Worm (Caenorhabditis elegans) whole organism, midembryonic: ENCODE results near the gene lem-2.

Experiments
- T22C8.4 ChIP-seq: fragments of 200-800 bp; sonication (Bioruptor generic); IDR thresholded peaks from 2 replicates; pipeline ENCODE4 v1.3.6; 2022; ENCODE audit warnings: missing genetic modification characterization, missing compliant biosample characterization
- cog-1 ChIP-seq: sonication (generic microtip); optimal IDR thresholded peaks from 2 replicates; lab custom pipeline; 2016; ENCODE audit warnings: missing genetic modification characterization, missing compliant biosample characterization
- flt-1 ChIP-seq: fragments of 200-800 bp; sonication (Bioruptor generic); IDR thresholded peaks from 2 replicates; pipeline ENCODE4 v1.3.6; 2022; ENCODE audit warnings: missing genetic modification characterization, missing compliant biosample characterization
- klf-2 ChIP-seq: fragments of 200-800 bp; sonication (Bioruptor generic); conservative IDR thresholded peaks from 2 replicates; pipeline ENCODE4 v1.3.6; 2022; ENCODE audit warnings: missing genetic modification reagents, missing genetic modification characterization, missing compliant biosample characterization
- med-1 ChIP-seq: sonication (generic microtip); optimal IDR thresholded peaks from 2 replicates; lab custom pipeline; 2017; ENCODE audit warnings: missing genetic modification characterization, mild to moderate bottlenecking, missing compliant biosample characterization, antibody characterized with exemption, missing genetic modification reagents; ENCODE audit not compliant: insufficient read depth
- tab-1 ChIP-seq: fragments of 200-800 bp; sonication (Bioruptor generic); IDR thresholded peaks from 2 replicates; pipeline ENCODE4 v1.3.6; 2022; ENCODE audit warnings: missing genetic modification characterization, missing compliant biosample characterization
- ztf-23 ChIP-seq: fragments of 200-800 bp; sonication (Bioruptor generic); IDR thresholded peaks from 2 replicates; pipeline ENCODE4 v1.3.6; 2022; ENCODE audit warnings: missing genetic modification reagents, missing genetic modification characterization, missing compliant biosample characterization
- ztf-29 ChIP-seq: fragments of 200-800 bp; sonication (Bioruptor generic); IDR thresholded peaks from 2 replicates; pipeline ENCODE4 v1.3.6; 2022; ENCODE audit warnings: missing genetic modification reagents, missing genetic modification characterization, missing compliant biosample characterization

- TF ChIP-seq ztf-29 (no peak), cog-1 (tag; lab: Kevin White, UChicago) (no peak), ztf-23 (GFP tag; lab: Robert Waterston, UW) (no peak), T22C8.4 (no peak), klf-2 (GFP tag; lab: Robert Waterston, UW) (no peak), med-1 (no peak), flt-1 (GFP tag; lab: Robert Waterston, UW) (no peak), tab-1 (GFP tag; lab: Robert Waterston, UW) (no peak)
These were observed 25.6 kb upstream of the lem-2 start for ce11 chrII:14037484-14038303.
